Worm (Caenorhabditis elegans): ENCODE results near the gene mboa-2.
"Not testable (repeated sequence)": the region's sequence is repeated elsewhere in the genome, so short reads cannot be mapped to it uniquely, and the experiment has no call there.

The mboa-2 gene

DNA sequence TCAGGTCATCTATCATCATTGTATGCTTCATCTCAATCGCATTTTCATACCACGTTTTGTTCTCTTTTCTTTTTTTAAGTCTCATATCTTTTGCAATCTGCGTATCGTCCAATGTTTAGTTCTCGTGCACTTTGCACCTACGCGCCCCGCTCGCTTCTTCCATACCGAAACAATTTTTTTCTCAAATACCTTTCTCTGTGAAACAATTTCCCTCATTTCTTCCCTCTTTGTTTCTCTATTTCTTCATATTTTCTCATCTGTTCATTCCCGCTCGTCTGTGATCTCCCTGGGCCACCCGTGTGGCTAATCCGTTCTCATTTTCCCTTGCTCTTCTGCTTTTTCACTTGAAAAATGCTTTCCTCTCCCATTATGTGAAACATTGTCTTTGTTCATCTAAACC is 18.0 kb upstream of the mboa-2 start:
- TF ChIP-seq unc-62 (GFP tag; optimal IDR thresholded peaks at IDR 0.05): no peak

DNA sequence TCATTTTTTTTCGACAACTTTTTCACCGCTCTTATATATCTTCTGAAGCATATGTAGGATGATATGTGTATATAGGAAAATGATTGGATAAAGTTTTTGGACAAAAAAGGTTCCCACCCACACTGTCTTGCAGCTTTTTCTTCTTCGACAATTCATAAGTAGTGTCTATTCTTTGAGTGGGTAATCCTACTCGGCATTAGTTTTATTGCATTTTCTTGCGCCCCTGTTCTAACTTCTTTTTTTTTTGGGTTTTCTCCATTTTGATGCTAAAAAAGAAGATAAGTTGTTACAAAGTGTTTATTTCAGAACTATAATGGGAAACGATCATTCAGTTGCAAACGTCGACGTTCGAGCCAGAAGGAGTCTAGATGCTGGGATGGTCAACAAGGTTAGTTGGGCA is 12.0 kb upstream of the mboa-2 start, which contains the start of gene glb-3:
Gene glb-3 (plus strand): TSS at position 301 of the 400 bp plus-strand sequence.
- no peak for TF ChIP-seq unc-62 (GFP tag; optimal IDR thresholded peaks at IDR 0.05)

DNA sequence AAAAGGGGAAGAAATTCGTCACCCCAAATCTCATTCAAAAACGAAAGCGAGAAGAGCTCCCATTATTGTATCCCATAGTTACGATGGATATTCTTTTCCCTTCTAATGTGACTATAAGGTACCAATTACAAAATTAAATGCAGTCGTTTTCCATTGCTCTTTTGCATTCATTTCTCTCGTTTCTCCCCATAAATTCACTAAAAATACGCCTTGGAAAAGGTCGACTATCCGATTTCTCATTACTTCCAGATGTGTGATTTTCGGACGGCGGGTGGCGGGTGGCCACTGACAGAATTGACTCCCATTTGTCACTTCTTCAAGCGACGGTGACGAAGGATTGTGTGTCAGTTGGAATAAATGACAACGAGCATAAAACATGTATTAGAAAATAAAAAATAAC is 11.2 kb upstream of the mboa-2 start:
- TF ChIP-seq unc-62 (GFP tag; optimal IDR thresholded peaks at IDR 0.05): no peak

DNA sequence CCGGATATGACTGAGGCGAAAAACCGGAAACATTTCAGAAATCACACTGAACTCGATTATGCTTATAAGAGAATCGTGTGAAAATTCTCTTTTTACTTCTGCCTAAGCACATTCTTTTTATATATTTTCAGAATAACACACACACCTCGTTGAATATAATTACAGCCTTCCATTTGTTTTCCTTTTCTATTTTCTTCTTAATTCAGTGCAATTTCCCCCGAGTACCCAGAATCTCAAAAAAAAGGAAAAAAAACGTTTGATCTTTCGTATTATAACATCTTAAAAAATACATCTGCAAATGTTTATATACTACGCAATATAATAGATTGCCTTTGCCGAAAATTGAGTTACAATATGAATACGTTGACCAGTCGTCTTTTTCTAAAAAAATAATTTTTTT is 9.5 kb upstream of the mboa-2 start:
- TF ChIP-seq unc-62 (GFP tag; optimal IDR thresholded peaks at IDR 0.05): no peak

DNA sequence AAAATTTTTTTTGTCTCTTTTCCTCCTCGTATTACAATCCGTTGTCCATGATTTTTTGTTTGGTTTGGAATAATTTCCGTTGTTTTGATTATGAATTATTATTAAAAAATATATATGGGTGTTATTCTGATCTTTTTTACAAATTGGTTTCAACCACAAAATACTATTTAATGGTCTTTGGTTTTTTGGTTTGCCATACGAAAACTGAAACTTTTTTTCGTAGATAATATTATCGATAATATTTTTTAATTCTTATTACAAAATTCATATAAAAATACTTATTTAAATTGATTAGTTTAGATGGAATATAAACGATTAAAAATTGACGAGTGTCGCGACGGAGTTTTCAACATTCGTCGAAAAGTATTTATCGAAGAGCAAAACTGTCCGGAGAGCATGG is 4.9 kb upstream of the mboa-2 start, which contains the start of gene jmjd-5:
Gene jmjd-5 (plus strand): TSS at position 301 of the 400 bp plus-strand sequence.
- no peak for TF ChIP-seq unc-62 (GFP tag; optimal IDR thresholded peaks at IDR 0.05)

DNA sequence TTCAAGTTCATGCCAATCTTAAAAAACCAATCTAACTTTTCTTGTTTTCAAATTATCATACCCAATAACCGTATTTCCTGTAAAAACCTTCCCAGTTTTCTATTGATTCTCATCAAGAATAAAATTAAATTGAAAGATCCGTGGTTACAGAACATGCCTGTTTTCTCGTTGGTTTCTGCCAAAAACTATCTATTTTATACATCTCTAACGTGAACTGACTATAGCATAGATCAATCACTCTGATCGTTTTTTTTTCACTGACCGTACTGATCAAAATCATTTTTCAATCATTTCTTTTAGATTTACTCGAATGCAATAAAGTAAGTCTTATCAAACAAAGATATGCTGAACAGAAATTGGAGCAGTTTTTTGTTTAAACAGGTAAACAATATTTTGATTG is 2.6 kb upstream of the mboa-2 start, which contains the start of gene C06H2.2:
Gene C06H2.2 (plus strand): TSS at position 301 of the 400 bp plus-strand sequence.
- TF ChIP-seq unc-62 (GFP tag; optimal IDR thresholded peaks at IDR 0.05): no peak

DNA sequence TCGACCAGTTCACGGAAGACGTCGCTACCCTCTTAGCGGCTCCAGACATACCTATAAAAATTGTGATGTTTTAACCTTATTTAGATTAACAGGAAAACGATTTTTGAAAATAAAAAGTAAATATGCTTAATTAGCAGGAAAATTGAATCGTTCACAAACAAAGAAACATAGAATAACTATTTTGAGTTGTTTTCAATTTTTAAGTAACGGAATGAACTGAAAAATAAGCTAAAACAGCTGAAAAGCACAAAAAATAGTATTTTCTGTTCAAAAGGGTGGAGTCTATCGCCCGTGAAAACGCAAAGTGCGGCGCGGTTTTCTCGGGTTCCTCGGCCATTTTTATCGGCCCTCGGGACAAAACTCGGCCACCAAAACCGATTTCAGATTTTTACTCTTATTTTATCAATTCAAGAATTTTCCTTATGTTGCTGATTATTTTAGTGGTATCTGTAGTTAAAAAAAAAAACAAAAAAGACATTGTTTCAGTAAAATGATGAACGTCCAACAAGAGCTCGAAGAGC is 1.6 kb upstream of the mboa-2 start, which contains the start of the genes atp-5 and lmtr-3:
Gene atp-5 (minus strand): TSS at position 51 of the 521 bp plus-strand sequence.
Gene lmtr-3 (plus strand): TSS at position 370 of the 521 bp plus-strand sequence.
- TF ChIP-seq unc-62 (GFP tag; optimal IDR thresholded peaks at IDR 0.05): no peak

DNA sequence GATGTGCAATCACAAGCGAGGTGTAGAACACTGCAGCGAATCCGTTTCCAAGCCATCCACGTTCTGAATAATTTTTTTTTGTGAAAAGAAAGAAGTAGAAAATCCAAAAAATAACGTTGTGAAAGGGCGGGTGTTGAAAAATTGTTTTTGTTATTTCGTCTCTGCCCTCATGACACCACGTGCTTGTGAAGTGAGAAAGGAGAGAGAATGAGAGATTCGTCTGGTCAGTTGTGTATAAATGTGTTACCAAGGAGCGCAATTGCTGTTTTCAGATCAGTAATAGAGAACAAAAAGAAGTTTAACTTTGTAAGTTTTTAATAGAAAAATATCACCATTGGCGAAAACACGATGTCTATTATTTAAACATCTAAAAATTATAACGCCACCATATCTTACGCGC is 1.0 kb downstream of the mboa-2 start:
- TF ChIP-seq unc-62 (GFP tag; optimal IDR thresholded peaks at IDR 0.05): no peak

DNA sequence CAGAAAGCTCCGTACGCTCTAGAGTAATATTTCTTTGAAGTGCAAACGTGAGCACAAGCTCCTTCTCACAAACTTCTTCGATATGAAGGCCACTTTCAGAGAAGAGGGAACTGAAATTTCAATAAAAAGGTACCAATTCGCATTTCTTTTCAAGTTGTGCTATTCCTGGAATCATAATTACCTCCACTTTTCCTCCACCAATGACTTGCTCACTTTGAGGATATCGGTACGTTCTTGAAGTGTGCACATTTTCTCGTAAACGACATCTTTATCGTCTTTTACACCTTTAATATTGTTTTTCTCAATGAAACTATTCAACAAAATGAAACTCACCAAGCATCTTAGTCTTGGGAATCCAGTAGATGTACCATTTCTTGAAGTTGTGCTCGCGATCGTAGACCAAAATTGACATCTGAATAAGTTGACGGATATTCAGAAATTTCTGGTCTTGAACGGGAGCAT is 3.0 kb downstream of the mboa-2 start, which contains the start of gene scb-1:
Gene scb-1 (minus strand): TSS at position 412 of the 462 bp plus-strand sequence.
- no peak for TF ChIP-seq unc-62 (GFP tag; optimal IDR thresholded peaks at IDR 0.05)

DNA sequence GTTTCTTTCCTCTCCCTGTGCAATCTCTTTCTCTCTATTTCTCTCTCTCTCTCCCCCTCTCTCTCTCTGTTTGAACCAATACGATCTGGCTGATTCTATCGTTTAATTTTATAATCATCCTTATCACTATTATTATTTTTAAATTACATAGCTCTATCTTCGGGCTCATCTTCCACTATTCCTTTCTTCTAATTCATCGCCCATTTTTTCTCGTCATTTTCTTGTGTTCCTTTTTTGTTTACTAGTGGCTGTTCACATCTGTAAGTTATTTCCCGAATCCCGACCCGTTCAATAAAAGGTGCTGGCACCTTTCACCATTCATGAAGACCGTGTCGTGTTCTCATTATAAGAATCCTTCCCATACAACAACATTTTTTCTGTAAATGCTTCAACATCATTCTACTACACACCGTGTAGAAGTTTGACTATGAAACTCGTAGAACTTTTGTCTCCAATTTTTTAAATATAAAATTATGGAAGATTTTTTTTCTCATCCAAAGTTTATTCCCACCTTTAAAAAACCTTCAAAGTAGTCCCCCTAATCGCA is 4.0 kb downstream of the mboa-2 start:
- no peak for TF ChIP-seq unc-62 (GFP tag; optimal IDR thresholded peaks at IDR 0.05)

DNA sequence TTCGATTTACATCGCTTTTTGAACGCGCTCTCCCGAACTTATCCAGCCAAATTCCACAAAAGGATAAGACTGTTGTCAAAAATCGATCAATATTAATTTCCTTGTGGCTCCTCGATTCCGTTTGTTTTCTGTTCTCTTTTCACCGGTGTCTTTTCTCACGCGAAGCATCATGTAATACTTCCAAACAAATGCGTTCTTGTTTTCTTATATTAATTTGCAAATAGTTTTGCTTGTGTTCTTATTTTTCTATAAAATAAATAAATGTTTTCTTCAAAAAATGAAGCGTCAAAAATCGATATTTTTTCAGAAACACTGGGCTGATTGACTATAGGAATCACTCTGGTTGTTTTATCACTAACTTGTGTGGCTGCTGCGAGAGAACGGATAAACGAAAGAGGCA is 8.7 kb downstream of the mboa-2 start, which contains the start of gene math-33:
Gene math-33 (plus strand): TSS at position 301 of the 400 bp plus-strand sequence.
- no peak for TF ChIP-seq unc-62 (GFP tag; optimal IDR thresholded peaks at IDR 0.05)

DNA sequence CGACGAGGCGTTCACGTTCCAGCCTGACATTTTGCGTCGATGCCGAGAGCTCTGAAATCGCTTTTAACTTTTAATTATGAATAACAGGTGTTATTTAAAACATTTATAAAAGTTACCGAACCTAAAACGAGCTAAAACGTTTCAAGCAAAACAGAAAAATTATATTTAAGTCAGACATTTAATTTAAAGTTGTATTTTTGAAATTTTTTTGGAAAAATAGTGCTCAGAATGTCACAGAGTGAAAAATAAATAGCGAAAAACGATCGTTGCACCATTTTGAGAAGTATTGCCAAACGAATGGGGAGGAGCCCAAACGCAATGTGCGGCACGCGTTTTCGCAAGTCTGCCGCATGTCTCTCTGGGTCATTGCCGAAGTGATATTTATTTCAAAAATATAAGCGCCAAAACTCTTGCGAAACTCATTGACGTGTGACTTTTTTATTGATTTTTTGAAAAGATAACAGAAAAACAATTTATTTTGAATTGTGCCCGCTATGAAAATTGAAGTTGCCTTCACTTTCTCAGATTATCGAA is 9.2 kb downstream of the mboa-2 start, which contains the start of gene erfa-3:
Gene erfa-3 (minus strand): TSS at position 51 of the 534 bp plus-strand sequence.
- no peak for TF ChIP-seq unc-62 (GFP tag; optimal IDR thresholded peaks at IDR 0.05)

DNA sequence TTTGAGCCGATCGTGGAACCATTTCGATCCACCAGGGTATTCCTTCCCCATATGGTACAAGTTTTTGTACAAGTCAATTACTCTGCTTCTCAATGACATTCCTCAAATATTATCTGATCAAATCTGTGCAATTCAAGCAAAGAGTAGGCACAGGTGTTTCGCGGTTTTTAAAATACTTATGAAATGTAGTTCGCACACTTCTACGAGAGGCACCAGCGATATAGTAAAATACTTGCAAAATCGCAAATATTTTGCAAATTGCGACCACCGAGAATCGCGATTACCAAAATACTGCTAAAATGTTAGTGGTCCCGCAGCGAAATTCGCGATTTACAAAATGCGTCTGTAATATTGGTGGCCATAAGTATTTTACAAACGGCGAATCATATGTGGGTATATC is 12.6 kb downstream of the mboa-2 start, which contains the start of gene Y42A5A.5:
Gene Y42A5A.5 (minus strand): TSS at position 101 of the 400 bp plus-strand sequence.
- TF ChIP-seq unc-62 (GFP tag; optimal IDR thresholded peaks at IDR 0.05): not testable (repeated sequence)

DNA sequence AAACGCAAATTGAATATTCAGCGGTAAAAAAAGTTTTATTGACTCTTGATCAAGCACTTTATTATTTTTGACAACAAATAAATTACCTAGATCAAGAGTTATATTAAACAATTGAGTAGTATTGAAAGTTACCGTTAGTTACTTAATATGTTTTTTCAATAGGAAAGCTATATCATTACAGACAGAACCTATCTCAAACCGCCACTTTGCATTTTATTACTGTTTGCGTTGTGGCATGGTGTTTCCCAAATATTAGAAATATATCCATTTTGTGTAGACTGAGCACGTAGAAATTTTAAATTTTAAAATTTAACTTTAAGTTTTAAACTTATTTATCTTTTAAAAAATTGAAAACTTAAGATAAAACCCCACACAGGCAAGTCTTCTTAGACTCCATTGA is 17.9 kb downstream of the mboa-2 start:
- no peak for TF ChIP-seq unc-62 (GFP tag; optimal IDR thresholded peaks at IDR 0.05)

DNA sequence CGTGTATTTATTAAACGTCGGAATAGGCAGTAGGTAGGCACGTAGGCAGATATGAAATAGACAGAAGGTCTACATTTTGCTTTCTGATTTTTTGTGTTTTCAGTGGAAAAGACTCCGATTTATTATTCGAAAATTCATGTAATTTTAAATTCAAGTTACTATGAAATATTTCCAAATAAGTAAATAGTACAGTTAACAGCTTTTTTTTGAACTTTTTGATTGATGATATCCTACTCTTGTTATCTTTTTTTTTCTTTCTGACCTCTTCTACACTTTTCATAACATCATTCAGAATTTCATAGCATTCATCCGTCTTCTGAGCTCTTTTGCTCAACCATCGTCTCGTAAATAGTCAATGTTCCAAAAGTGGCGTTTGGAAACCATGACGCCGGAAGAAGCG is 23.7 kb downstream of the mboa-2 start, which contains the start of gene cdkl-1:
Gene cdkl-1 (plus strand): TSS at position 301 of the 400 bp plus-strand sequence.
- no peak for TF ChIP-seq unc-62 (GFP tag; optimal IDR thresholded peaks at IDR 0.05)

DNA sequence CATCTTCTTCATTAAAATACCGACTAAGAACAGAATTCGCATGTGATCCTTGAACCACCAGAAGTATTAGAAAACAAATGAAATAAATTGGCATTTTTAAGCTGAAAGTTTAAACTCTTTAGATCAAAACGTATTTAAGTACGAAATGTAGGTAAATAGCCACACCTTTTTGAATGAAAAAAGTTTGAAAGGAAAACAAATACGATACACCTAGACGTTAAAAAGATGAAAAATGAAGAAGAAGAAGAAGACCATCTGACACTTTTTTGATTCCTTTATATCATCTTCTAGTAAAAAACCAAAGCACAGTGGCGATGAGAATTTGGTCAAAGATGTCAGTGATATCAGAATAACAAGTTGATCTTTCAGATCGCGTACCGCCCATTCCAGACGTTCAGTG is 26.4 kb downstream of the mboa-2 start, which contains the start of gene Y42A5A.3:
Gene Y42A5A.3 (minus strand): TSS at position 101 of the 400 bp plus-strand sequence.
- TF ChIP-seq unc-62 (GFP tag; optimal IDR thresholded peaks at IDR 0.05): no peak

All from whole organism, dauer.